Worm (Caenorhabditis elegans): ENCODE data around the gene K12H6.2.

DNA sequence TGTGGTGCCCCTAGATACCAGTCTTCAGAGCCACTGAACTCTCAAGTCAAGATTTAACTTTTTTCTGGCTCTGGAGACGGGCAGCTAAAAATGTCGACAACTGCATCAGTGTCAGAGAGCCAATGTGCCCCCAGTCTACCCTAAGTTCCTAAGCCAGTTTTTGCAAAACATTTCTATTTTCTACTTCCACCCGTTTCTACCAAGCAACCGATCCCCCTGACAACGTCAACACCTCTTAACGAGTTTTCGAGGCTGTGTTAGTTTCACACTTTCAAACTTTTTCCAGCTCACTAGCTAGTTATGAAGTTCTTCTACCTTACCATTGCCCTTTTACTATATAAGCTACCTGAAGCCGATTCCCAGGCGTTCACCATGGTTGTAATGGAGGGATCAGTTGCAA lies 48.9 kb upstream of the K12H6.2 start, which contains the start of gene Y110A2AL.5:
- TF ChIP-seq dao-5 (tag; optimal IDR thresholded peaks at IDR 0.05) = no peak
- TF ChIP-seq him-1 (tag; optimal IDR thresholded peaks at IDR 0.05) = no peak
